Worm (Caenorhabditis elegans): ENCODE results near the gene thn-5.

thn-5 gene

DNA sequence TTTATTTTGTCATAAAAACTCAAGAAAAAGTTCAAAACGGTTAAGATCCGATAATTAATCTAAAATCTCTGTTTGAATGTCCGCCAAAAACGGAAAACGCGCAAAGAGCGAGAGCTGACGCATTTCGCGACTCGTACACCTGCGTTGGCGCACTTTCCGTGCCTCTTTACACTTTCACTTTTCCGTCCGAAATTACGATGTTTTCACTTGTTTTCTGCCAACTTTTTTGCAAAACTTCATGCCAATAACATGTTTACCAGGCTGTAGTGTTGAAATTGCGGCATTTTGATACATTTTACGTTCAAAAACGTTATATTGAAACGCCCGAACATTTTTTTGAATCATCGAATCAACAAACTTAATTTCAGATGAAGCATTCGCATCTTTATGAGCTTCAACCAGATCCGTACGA, 46.9 kb upstream of the thn-5 start, which contains the start of gene W03F8.4 (continued):
- TF ChIP-seq daf-19 (GFP tag; conservative IDR thresholded peaks at IDR 0.05) = peak; percentile 65; the same call in 1 of the 2 replicates
- no peak for TF ChIP-seq nhr-237 (tag; optimal IDR thresholded peaks at IDR 0.05)
- peak; percentile 47 for TF ChIP-seq zfp-2 (tag; optimal IDR thresholded peaks at IDR 0.05)
- peak; percentile 95 for TF ChIP-seq mep-1 (tag; optimal IDR thresholded peaks at IDR 0.05)
- no peak for TF ChIP-seq ceh-82 (tag; optimal IDR thresholded peaks at IDR 0.05)
- peak; percentile 81 for TF ChIP-seq F49E8.2 (tag; optimal IDR thresholded peaks at IDR 0.05; ENCODE audit: borderline replicate concordance)
- no peak; the same call in 1 of the 2 replicates for TF ChIP-seq zfp-3 (GFP tag; conservative IDR thresholded peaks at IDR 0.05)
- no peak for TF ChIP-seq mxl-2 (GFP tag; conservative IDR thresholded peaks at IDR 0.05)
- no peak for TF ChIP-seq gei-8 (GFP tag; optimal IDR thresholded peaks at IDR 0.05)

DNA sequence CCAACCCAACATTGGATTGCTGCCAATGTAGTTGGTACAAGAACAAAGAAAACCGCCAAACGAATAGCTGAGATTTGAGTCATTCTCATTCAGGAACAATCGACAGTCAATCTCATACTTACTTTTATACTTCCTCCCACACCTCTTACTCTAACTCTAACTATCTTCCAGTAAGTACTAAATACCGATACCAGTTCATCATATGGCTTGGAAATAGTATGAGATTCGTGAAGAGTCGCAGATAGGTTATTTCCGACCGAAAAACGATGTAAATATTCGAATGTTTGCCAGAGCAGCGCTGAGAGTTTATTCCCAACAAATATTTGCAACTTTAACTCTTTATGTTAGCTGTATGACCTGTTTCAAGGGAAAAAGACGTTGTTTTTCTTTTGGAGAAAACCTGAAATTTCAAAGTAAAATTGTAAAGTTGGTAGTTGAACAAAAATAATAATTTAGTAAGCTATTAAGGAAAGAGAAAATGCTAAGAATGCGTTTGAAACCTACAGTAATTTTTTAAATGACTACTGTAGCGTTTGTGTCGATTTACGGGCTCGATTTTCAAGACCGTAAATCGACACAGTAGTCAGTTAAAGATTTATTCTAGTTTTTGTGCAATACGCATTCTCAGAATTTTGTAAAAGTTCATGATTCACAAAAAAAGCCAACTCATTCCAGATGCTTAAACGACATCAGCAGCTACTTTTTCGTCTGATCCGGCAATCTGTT, 44.0 kb upstream of the thn-5 start, which contains the start of the genes W03F8.6 and mtrf-1L:
Gene W03F8.6, minus strand, starts transcription at position 101 of the 726 bp plus-strand sequence.
Gene mtrf-1L, plus strand, starts transcription at position 676 of the 726 bp plus-strand sequence.
- TF ChIP-seq lin-39 (tag; optimal IDR thresholded peaks at IDR 0.05) (no peak), ztf-7 (tag; optimal IDR thresholded peaks at IDR 0.05) (no peak), F49E8.2 (tag; optimal IDR thresholded peaks at IDR 0.05; ENCODE audit: borderline replicate concordance) (no peak), lir-3 (tag; optimal IDR thresholded peaks at IDR 0.05) (no peak), jun-1 (tag; optimal IDR thresholded peaks at IDR 0.05) (no peak), R02D3.7 (tag; optimal IDR thresholded peaks at IDR 0.05) (no peak), nhr-111 (GFP tag; optimal IDR thresholded peaks at IDR 0.05) (no peak), vab-7 (GFP tag; IDR thresholded peaks at IDR 0.05) (no peak), sdz-12 (GFP tag; optimal IDR thresholded peaks at IDR 0.05) (no peak), ctbp-1 (GFP tag; IDR thresholded peaks at IDR 0.05) (no peak), mxl-2 (GFP tag; conservative IDR thresholded peaks at IDR 0.05) (no peak), nhr-237 (tag; optimal IDR thresholded peaks at IDR 0.05) (no peak), ceh-20 (GFP tag; IDR thresholded peaks at IDR 0.05) (no peak)

DNA sequence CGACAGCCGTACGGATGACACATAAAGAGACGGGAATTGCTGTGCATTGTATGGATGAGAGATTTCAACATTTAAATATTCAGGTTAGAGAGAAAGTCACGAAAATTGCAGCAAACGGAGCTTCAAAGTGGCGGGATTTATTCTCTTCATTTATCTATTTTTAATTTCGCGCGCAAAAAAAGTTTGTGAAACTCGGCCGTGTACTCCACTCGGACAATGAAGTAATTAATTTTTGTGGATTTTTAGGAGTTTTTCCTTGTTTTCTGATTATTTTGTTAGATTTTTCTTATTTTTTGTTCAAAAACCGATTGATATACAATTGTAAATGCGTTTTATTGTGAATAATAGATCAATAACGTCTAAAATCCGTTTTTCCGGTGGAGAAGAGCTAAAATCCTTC, 42.6 kb upstream of the thn-5 start:
- TF ChIP-seq nhr-48 (tag; optimal IDR thresholded peaks at IDR 0.05) (no peak), lin-38 (GFP tag; IDR thresholded peaks at IDR 0.05) (peak; percentile 49), dpl-1 (GFP tag; optimal IDR thresholded peaks at IDR 0.05) (peak; percentile 84), hlh-30 (tag; optimal IDR thresholded peaks at IDR 0.05; ENCODE audit: insufficient read depth) (no peak), snpc-1.2 (GFP tag; IDR thresholded peaks at IDR 0.05) (peak; percentile 36; the same call in 1 of the 2 replicates), F49E8.2 (tag; optimal IDR thresholded peaks at IDR 0.05; ENCODE audit: borderline replicate concordance) (peak; percentile 13)

DNA sequence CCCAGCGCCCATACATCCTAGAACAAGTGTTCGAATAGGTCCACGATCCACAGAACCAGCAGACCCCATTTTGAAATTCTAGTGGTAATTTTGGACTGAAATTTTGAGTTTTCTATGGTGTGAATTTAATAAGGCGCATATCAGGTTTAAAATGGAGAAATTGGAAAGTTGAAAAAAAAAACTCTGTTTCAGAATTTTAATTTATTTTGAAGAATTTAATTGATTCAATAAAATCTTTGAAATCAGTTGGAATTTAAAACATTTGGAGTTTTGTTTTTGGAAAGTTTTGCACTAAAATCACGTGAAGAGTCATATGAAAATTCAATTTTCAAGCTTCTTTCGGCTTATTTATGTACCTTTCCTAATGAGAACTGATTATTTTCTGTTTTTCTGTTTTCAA, 35.1 kb upstream of the thn-5 start, which contains the start of gene gpa-18:
Gene gpa-18, minus strand, starts transcription at position 101 of the 400 bp plus-strand sequence.
- TF ChIP-seq ceh-82 (tag; optimal IDR thresholded peaks at IDR 0.05) (no peak), zfp-2 (tag; optimal IDR thresholded peaks at IDR 0.05) (no peak), pqm-1 (tag; optimal IDR thresholded peaks at IDR 0.05) (no peak), spr-3 (GFP tag; optimal IDR thresholded peaks at IDR 0.05) (no peak), snpc-1.2 (GFP tag; IDR thresholded peaks at IDR 0.05) (no peak), mxl-2 (GFP tag; conservative IDR thresholded peaks at IDR 0.05) (no peak), nhr-102 (tag; optimal IDR thresholded peaks at IDR 0.05) (no peak)

DNA sequence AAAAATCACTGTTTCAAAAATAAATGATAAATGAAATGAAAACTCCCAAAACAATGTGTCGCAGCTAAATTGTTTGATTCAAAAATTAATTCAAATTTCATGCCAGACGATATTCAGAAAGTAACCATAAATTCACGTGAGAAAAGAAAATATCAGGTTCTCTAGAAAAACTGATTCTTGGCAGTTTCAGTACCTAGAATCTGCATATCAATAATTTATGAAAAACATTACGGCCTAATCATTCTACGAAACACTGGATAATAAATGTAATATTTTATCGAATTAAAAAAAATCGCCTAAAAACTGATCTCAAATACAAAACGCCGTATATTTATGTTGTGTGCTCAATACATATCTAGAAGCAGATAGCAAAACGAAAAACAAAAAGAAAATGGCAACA, 29.8 kb upstream of the thn-5 start:
- no peak for TF ChIP-seq T26A8.4 (GFP tag; IDR thresholded peaks at IDR 0.05)
- TF ChIP-seq ceh-20 (GFP tag; IDR thresholded peaks at IDR 0.05) = no peak
- TF ChIP-seq ceh-62 (tag; optimal IDR thresholded peaks at IDR 0.05) = no peak
- peak; percentile 43 for TF ChIP-seq nhr-11 (tag; optimal IDR thresholded peaks at IDR 0.05)
- no peak for TF ChIP-seq daf-12 (tag; optimal IDR thresholded peaks at IDR 0.05)

Data from whole organism, L4 larva.